Fruit fly (Drosophila melanogaster): ENCODE data around the gene Nup35.

The Nup35 gene

dm6 chrX:18650252-18650651 is 2.3 kb downstream of the Nup35 start, which contains the start of gene Hou (continued):
- no peak for TF ChIP-seq CG2120 (GFP tag; optimal IDR thresholded peaks at IDR 0.05)
- TF ChIP-seq CG14710 (tag; optimal IDR thresholded peaks at IDR 0.05), result peak; percentile 34
- no peak for TF ChIP-seq Ets65A (GFP tag)
- no peak for TF ChIP-seq org-1 (GFP tag; optimal IDR thresholded peaks at IDR 0.05)
- TF ChIP-seq Dll (GFP tag; IDR thresholded peaks at IDR 0.05; ENCODE audit: partially characterized antibody), result peak; percentile 63; the same call in 2 of the 4 replicates
- TF ChIP-seq ham (GFP tag; IDR thresholded peaks at IDR 0.05), result no peak
- TF ChIP-seq pzg (GFP tag; optimal IDR thresholded peaks at IDR 0.05), result peak; percentile 71
- no peak for TF ChIP-seq Six4 (GFP tag; optimal IDR thresholded peaks at IDR 0.05)
- TF ChIP-seq Dp (GFP tag; optimal IDR thresholded peaks at IDR 0.05), result peak; percentile 94
- TF ChIP-seq stc (GFP tag; IDR thresholded peaks at IDR 0.05), result no peak
- TF ChIP-seq CG16813 (GFP tag; IDR thresholded peaks at IDR 0.05; ENCODE audit: partially characterized antibody), result peak; percentile 56; the same call in 2 of the 3 replicates
- peak; percentile 41; the same call in 2 of the 3 replicates for TF ChIP-seq HLH4C (GFP tag; IDR thresholded peaks at IDR 0.05; ENCODE audit: partially characterized antibody)
- TF ChIP-seq CG16815 (GFP tag; optimal IDR thresholded peaks at IDR 0.05), result no peak
- TF ChIP-seq klu (GFP tag; IDR thresholded peaks at IDR 0.05), result no peak
- no peak for TF ChIP-seq ewg (GFP tag; optimal IDR thresholded peaks at IDR 0.05)
- no peak for TF ChIP-seq bigmax (GFP tag; optimal IDR thresholded peaks at IDR 0.05)
- no peak for TF ChIP-seq Meics (GFP tag; optimal IDR thresholded peaks at IDR 0.05)
- TF ChIP-seq BEAF-32 (GFP tag; optimal IDR thresholded peaks at IDR 0.05), result peak; percentile 74
- no peak for TF ChIP-seq ssp (GFP tag; IDR thresholded peaks at IDR 0.05)
- no peak for TF ChIP-seq CG10274 (GFP tag; optimal IDR thresholded peaks at IDR 0.05)
- no peak for TF ChIP-seq Drgx (GFP tag; IDR thresholded peaks at IDR 0.05)
- peak; percentile 17 for TF ChIP-seq trem (tag; optimal IDR thresholded peaks at IDR 0.05)
- no peak for TF ChIP-seq Rfx (GFP tag; IDR thresholded peaks at IDR 0.05)
- no peak for TF ChIP-seq CG4360 (GFP tag; IDR thresholded peaks at IDR 0.05)
- 0 out of 2 replicates have a peak, but pooled peaks have one; percentile 51 for TF ChIP-seq CG42726 (GFP tag; IDR thresholded peaks at IDR 0.05; ENCODE audit: partially characterized antibody)
- peak; percentile 44; the same call in 1 of the 3 replicates for TF ChIP-seq Opbp (GFP tag; IDR thresholded peaks at IDR 0.05; ENCODE audit: partially characterized antibody)
- no peak for TF ChIP-seq Hr3 (GFP tag; optimal IDR thresholded peaks at IDR 0.05)
- peak; percentile 24 for TF ChIP-seq CG17359 (tag; optimal IDR thresholded peaks at IDR 0.05)
- no peak for TF ChIP-seq pho (GFP tag; optimal IDR thresholded peaks at IDR 0.05)
- TF ChIP-seq C15 (GFP tag; IDR thresholded peaks at IDR 0.05), result no peak
- no peak for TF ChIP-seq Hr51 (GFP tag; optimal IDR thresholded peaks at IDR 0.05)
- TF ChIP-seq shn (GFP tag; optimal IDR thresholded peaks at IDR 0.05), result no peak
- TF ChIP-seq Atf-2 (GFP tag; optimal IDR thresholded peaks at IDR 0.05), result no peak
- TF ChIP-seq Doc3 (GFP tag; IDR thresholded peaks at IDR 0.05; ENCODE audit: partially characterized antibody), result peak; percentile 29; the same call in 1 of the 3 replicates
- no peak for TF ChIP-seq Fer2 (tag; optimal IDR thresholded peaks at IDR 0.05)
- no peak for TF ChIP-seq disco-r (GFP tag; optimal IDR thresholded peaks at IDR 0.05)
- peak; percentile 66 for TF ChIP-seq unc-4 (GFP tag; IDR thresholded peaks at IDR 0.05; ENCODE audit: partially characterized antibody)
- no peak for TF ChIP-seq CG2678 (tag; optimal IDR thresholded peaks at IDR 0.05)
- no peak for TF ChIP-seq Ada2b (GFP tag; IDR thresholded peaks at IDR 0.05)
- no peak for TF ChIP-seq CG43689 (GFP tag; IDR thresholded peaks at IDR 0.05)
- TF ChIP-seq Sry-δ (GFP tag; optimal IDR thresholded peaks at IDR 0.05), result peak; percentile 49
- peak; percentile 86 for TF ChIP-seq CG9797 (GFP tag; optimal IDR thresholded peaks at IDR 0.05)
- no peak for TF ChIP-seq nom (GFP tag; optimal IDR thresholded peaks at IDR 0.05)
- no peak for TF ChIP-seq dati (GFP tag; IDR thresholded peaks at IDR 0.05)
- TF ChIP-seq CG30431 (GFP tag; optimal IDR thresholded peaks at IDR 0.05), result no peak
- peak; percentile 63 for TF ChIP-seq Bgb (GFP tag; IDR thresholded peaks at IDR 0.05; ENCODE audit: partially characterized antibody)
- TF ChIP-seq CG2889 (GFP tag; IDR thresholded peaks at IDR 0.05), result no peak
- no peak for TF ChIP-seq CG4424 (GFP tag; optimal IDR thresholded peaks at IDR 0.05)
- no peak for TF ChIP-seq CG18764 (GFP tag; optimal IDR thresholded peaks at IDR 0.05)
- no peak for TF ChIP-seq CG14965 (GFP tag; optimal IDR thresholded peaks at IDR 0.05; ENCODE audit: borderline replicate concordance)
- TF ChIP-seq CTCF (GFP tag; optimal IDR thresholded peaks at IDR 0.05), result peak; percentile 21

All from whole organism, embryonic.